Worm (Caenorhabditis elegans) whole organism, mixed stage, embryonic: ENCODE data around the gene C05G5.7.

Experiments
- M03D4.4 ChIP-seq: sonication (generic microtip); optimal IDR thresholded peaks from 2 replicates; lab custom pipeline; 2017; ENCODE audit warnings: mild to moderate bottlenecking, missing genetic modification characterization, missing compliant biosample characterization
- ces-1 ChIP-seq: fragments of 150-350 bp; optimal IDR thresholded peaks from 2 replicates; lab custom pipeline; 2014; ENCODE audit warnings: missing biosample characterization, missing genetic modification reagents, missing genetic modification characterization
- elt-1 ChIP-seq: sonication (generic microtip); optimal IDR thresholded peaks from 2 replicates; lab custom pipeline; 2017; ENCODE audit warnings: missing genetic modification characterization, mild to moderate bottlenecking, missing compliant biosample characterization, antibody characterized with exemption, moderate library complexity, borderline replicate concordance; ENCODE audit not compliant: insufficient read depth
- lin-13 ChIP-seq: fragments of 150-350 bp; optimal IDR thresholded peaks from 2 replicates; lab custom pipeline; 2014; ENCODE audit warnings: missing biosample characterization, missing genetic modification characterization
- lsy-2 ChIP-seq: fragments of 150-350 bp; optimal IDR thresholded peaks from 2 replicates; lab custom pipeline; 2014; ENCODE audit warnings: missing biosample characterization, missing genetic modification characterization
- mep-1 ChIP-seq: fragments of 150-350 bp; optimal IDR thresholded peaks from 2 replicates; lab custom pipeline; 2017; ENCODE audit warnings: missing biosample characterization, missing genetic modification reagents, missing genetic modification characterization, inconsistent platforms
- mls-2 ChIP-seq: sonication (generic microtip); optimal IDR thresholded peaks from 2 replicates; lab custom pipeline; 2016; ENCODE audit warnings: mild to moderate bottlenecking, missing genetic modification characterization, moderate library complexity, missing compliant biosample characterization
- nhr-2 ChIP-seq: fragments of 150-350 bp; optimal IDR thresholded peaks from 2 replicates; lab custom pipeline; 2014; ENCODE audit warnings: missing biosample characterization, missing genetic modification characterization
- nhr-237 ChIP-seq: fragments of 150-350 bp; optimal IDR thresholded peaks from 2 replicates; lab custom pipeline; 2014; ENCODE audit warnings: missing biosample characterization, missing genetic modification characterization
- nhr-28 ChIP-seq: fragments of 150-350 bp; optimal IDR thresholded peaks from 2 replicates; lab custom pipeline; 2014; ENCODE audit warnings: missing biosample characterization, missing genetic modification characterization
- nhr-76 ChIP-seq: sonication (generic microtip); optimal IDR thresholded peaks from 2 replicates; lab custom pipeline; 2017; ENCODE audit warnings: missing biosample characterization, missing genetic modification characterization
- pha-4 ChIP-seq: fragments of 150-350 bp; optimal IDR thresholded peaks from 2 replicates; lab custom pipeline; 2018; ENCODE audit warnings: missing biosample characterization, missing genetic modification reagents, missing genetic modification characterization
- unc-39 ChIP-seq: fragments of 150-350 bp; optimal IDR thresholded peaks from 2 replicates; lab custom pipeline; 2014; ENCODE audit warnings: missing biosample characterization, missing genetic modification characterization
- ztf-11 ChIP-seq: fragments of 150-350 bp; optimal IDR thresholded peaks from 2 replicates; lab custom pipeline; 2014; ENCODE audit warnings: missing biosample characterization, missing genetic modification characterization

DNA sequence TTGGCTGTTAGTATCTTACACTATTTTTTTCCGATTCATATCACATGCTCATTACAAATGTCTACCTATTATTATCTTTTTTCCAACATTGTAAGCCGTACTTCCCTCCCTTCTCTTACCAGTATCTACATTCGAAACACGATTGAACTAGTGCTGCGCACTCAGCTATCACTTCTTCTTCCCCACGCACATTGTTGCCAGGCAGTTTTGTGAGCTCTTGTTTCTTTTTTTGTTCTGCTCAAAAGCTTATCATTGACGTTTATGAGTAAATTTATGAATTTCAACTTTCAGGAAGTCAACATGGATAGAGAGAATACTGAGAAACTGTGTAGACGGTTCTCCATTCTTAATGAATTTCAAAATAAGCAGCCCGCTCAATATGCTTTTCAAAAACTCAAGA, 22.5 kb downstream of the C05G5.7 start, which contains the start of gene F33C8.2:
- TF ChIP-seq unc-39 (tag; lab: Kevin White, UChicago) (no peak), elt-1 (no peak), lin-13 (tag; lab: Kevin White, UChicago) (no peak), pha-4 (tag; lab: Kevin White, UChicago) (no peak), ces-1 (no peak), nhr-237 (tag; lab: Kevin White, UChicago) (no peak), mls-2 (tag; lab: Kevin White, UChicago) (no peak), nhr-28 (tag; lab: Kevin White, UChicago) (no peak), ztf-11 (tag; lab: Kevin White, UChicago) (no peak), nhr-76 (no peak), mep-1 (tag; lab: Kevin White, UChicago) (no peak), nhr-2 (no peak), lsy-2 (no peak), M03D4.4 (tag; lab: Kevin White, UChicago) (no peak)
